Worm (Caenorhabditis elegans) whole organism, L3 larva: ENCODE results near the gene osm-9.

Experiments
- R02D3.7 ChIP-seq: fragments of 150-350 bp; optimal IDR thresholded peaks from 2 replicates; lab custom pipeline; 2014; ENCODE audit warnings: missing biosample characterization, missing genetic modification characterization
- aly-2 ChIP-seq: fragments of 150-350 bp; optimal IDR thresholded peaks from 2 replicates; lab custom pipeline; 2014; ENCODE audit warnings: missing biosample characterization, missing genetic modification characterization
- ceh-16 ChIP-seq: sonication (generic microtip); optimal IDR thresholded peaks from 2 replicates; lab custom pipeline; 2017; ENCODE audit warnings: missing biosample characterization, missing genetic modification characterization
- ceh-28 ChIP-seq: fragments of 150-350 bp; optimal IDR thresholded peaks from 2 replicates; lab custom pipeline; 2014; ENCODE audit warnings: missing biosample characterization, missing genetic modification reagents, missing genetic modification characterization
- ceh-82 ChIP-seq: fragments of 150-350 bp; optimal IDR thresholded peaks from 2 replicates; lab custom pipeline; 2014; ENCODE audit warnings: missing biosample characterization, missing genetic modification characterization
- ceh-9 ChIP-seq: sonication (generic microtip); optimal IDR thresholded peaks from 2 replicates; lab custom pipeline; 2018; ENCODE audit warnings: missing biosample characterization, missing genetic modification characterization
- daf-12 ChIP-seq: fragments of 150-350 bp; optimal IDR thresholded peaks from 2 replicates; lab custom pipeline; 2014; ENCODE audit warnings: missing biosample characterization, missing genetic modification reagents, missing genetic modification characterization
- egl-27 ChIP-seq: sonication (generic microtip); optimal IDR thresholded peaks from 4 replicates; lab custom pipeline; 2017; ENCODE audit warnings: missing biosample characterization, missing genetic modification reagents, missing genetic modification characterization
- egl-5 ChIP-seq: fragments of 150-350 bp; optimal IDR thresholded peaks from 2 replicates; lab custom pipeline; 2017; ENCODE audit warnings: missing biosample characterization, missing genetic modification reagents, missing genetic modification characterization, inconsistent platforms
- elt-1 ChIP-seq: fragments of 150-350 bp; optimal IDR thresholded peaks from 2 replicates; lab custom pipeline; 2014; ENCODE audit warnings: missing biosample characterization, missing genetic modification characterization
- elt-2 ChIP-seq: sonication (generic microtip); optimal IDR thresholded peaks from 2 replicates; lab custom pipeline; 2016; ENCODE audit warnings: missing genetic modification reagents, mild to moderate bottlenecking, missing genetic modification characterization, missing compliant biosample characterization
- eor-1 ChIP-seq, 2 experiments: fragments of 150-350 bp; optimal IDR thresholded peaks; 2 replicates each; lab custom pipeline; 2014 to 2018; ENCODE audit warnings: missing biosample characterization in 2 of 2, missing genetic modification characterization in 2 of 2
- fkh-10 ChIP-seq: sonication (generic microtip); optimal IDR thresholded peaks from 2 replicates; lab custom pipeline; 2017; ENCODE audit warnings: missing biosample characterization, missing genetic modification reagents, missing genetic modification characterization
- fkh-2 ChIP-seq: fragments of 150-350 bp; optimal IDR thresholded peaks from 2 replicates; lab custom pipeline; 2014; ENCODE audit warnings: missing biosample characterization, missing genetic modification reagents, missing genetic modification characterization
- hmg-11 ChIP-seq: sonication (generic microtip); optimal IDR thresholded peaks from 2 replicates; lab custom pipeline; 2016; ENCODE audit warnings: missing genetic modification characterization, missing compliant biosample characterization
- jun-1 ChIP-seq: fragments of 150-350 bp; optimal IDR thresholded peaks from 2 replicates; lab custom pipeline; 2014; ENCODE audit warnings: missing biosample characterization, missing genetic modification reagents, missing genetic modification characterization
- lin-15B ChIP-seq: fragments of 150-350 bp; optimal IDR thresholded peaks from 2 replicates; lab custom pipeline; 2014; ENCODE audit warnings: missing biosample characterization, missing genetic modification characterization
- lin-39 ChIP-seq: fragments of 150-350 bp; optimal IDR thresholded peaks from 2 replicates; lab custom pipeline; 2018; ENCODE audit warnings: missing biosample characterization, missing genetic modification reagents, missing genetic modification characterization
- mdl-1 ChIP-seq: fragments of 150-350 bp; optimal IDR thresholded peaks from 2 replicates; lab custom pipeline; 2014; ENCODE audit warnings: missing biosample characterization, missing genetic modification characterization
- nfya-1 ChIP-seq: sonication (generic microtip); optimal IDR thresholded peaks from 2 replicates; lab custom pipeline; 2017; ENCODE audit warnings: missing genetic modification characterization, mild to moderate bottlenecking, missing compliant biosample characterization, antibody characterized with exemption, moderate library complexity; ENCODE audit not compliant: insufficient read depth
- nhr-11 ChIP-seq: fragments of 150-350 bp; optimal IDR thresholded peaks from 2 replicates; lab custom pipeline; 2014; ENCODE audit warnings: missing biosample characterization, missing genetic modification characterization
- nhr-12 ChIP-seq: fragments of 150-350 bp; optimal IDR thresholded peaks from 2 replicates; lab custom pipeline; 2014; ENCODE audit warnings: missing biosample characterization, missing genetic modification characterization
- nhr-237 ChIP-seq: fragments of 150-350 bp; optimal IDR thresholded peaks from 2 replicates; lab custom pipeline; 2014; ENCODE audit warnings: missing biosample characterization, missing genetic modification characterization
- nhr-25 ChIP-seq: sonication (generic microtip); optimal IDR thresholded peaks from 2 replicates; lab custom pipeline; 2017; ENCODE audit warnings: missing biosample characterization, missing genetic modification characterization
- nhr-43 ChIP-seq: sonication (generic microtip); optimal IDR thresholded peaks from 2 replicates; lab custom pipeline; 2016; ENCODE audit warnings: mild to moderate bottlenecking, missing genetic modification characterization, missing compliant biosample characterization; ENCODE audit not compliant: poor library complexity, severe bottlenecking
- nhr-67 ChIP-seq: fragments of 150-350 bp; optimal IDR thresholded peaks from 2 replicates; lab custom pipeline; 2014; ENCODE audit warnings: missing biosample characterization, missing genetic modification characterization
- nhr-76 ChIP-seq: fragments of 150-350 bp; sonication (generic microtip); optimal IDR thresholded peaks from 5 replicates; lab custom pipeline; 2014; ENCODE audit warnings: missing biosample characterization, missing genetic modification characterization
- nhr-77 ChIP-seq: fragments of 150-350 bp; optimal IDR thresholded peaks from 2 replicates; lab custom pipeline; 2014; ENCODE audit warnings: missing biosample characterization, missing genetic modification characterization
- pha-4 ChIP-seq: fragments of 150-350 bp; optimal IDR thresholded peaks from 2 replicates; lab custom pipeline; 2014; ENCODE audit warnings: missing biosample characterization, missing genetic modification reagents, missing genetic modification characterization
- pqm-1 ChIP-seq: fragments of 150-350 bp; optimal IDR thresholded peaks from 2 replicates; lab custom pipeline; 2017; ENCODE audit warnings: missing biosample characterization, missing genetic modification characterization, inconsistent platforms
- skn-1 ChIP-seq: fragments of 150-350 bp; optimal IDR thresholded peaks from 2 replicates; lab custom pipeline; 2014; ENCODE audit warnings: missing biosample characterization, missing genetic modification characterization
- snpc-4 ChIP-seq: fragments of 150-350 bp; optimal IDR thresholded peaks from 2 replicates; lab custom pipeline; 2014; ENCODE audit warnings: missing biosample characterization, missing genetic modification characterization
- unc-62 ChIP-seq: fragments of 150-350 bp; sonication (generic microtip); optimal IDR thresholded peaks from 4 replicates; lab custom pipeline; 2014; ENCODE audit warnings: missing biosample characterization, missing genetic modification reagents, missing genetic modification characterization
- zag-1 ChIP-seq: fragments of 150-350 bp; optimal IDR thresholded peaks from 2 replicates; lab custom pipeline; 2014; ENCODE audit warnings: missing biosample characterization, missing genetic modification characterization
- ztf-11 ChIP-seq: fragments of 150-350 bp; optimal IDR thresholded peaks from 2 replicates; lab custom pipeline; 2014; ENCODE audit warnings: missing biosample characterization, missing genetic modification characterization
- ztf-4 ChIP-seq: fragments of 150-350 bp; optimal IDR thresholded peaks from 2 replicates; lab custom pipeline; 2014; ENCODE audit warnings: missing biosample characterization, missing genetic modification characterization

Gene osm-9

ce11 chrIV:3548315-3548714, 8.9 kb downstream of the osm-9 start:
- TF ChIP-seq nhr-25 (tag; lab: Kevin White, UChicago) (no peak), eor-1 (tag; optimal IDR thresholded peaks at IDR 0.05; lab: Kevin White, UChicago) (no peak), pqm-1 (tag; lab: Kevin White, UChicago) (peak; percentile 73), pha-4 (tag; lab: Kevin White, UChicago) (peak; percentile 92), R02D3.7 (no peak), ztf-4 (tag; lab: Kevin White, UChicago) (no peak), skn-1 (no peak), egl-27 (no peak), ceh-9 (tag; lab: Kevin White, UChicago) (no peak), egl-5 (tag; lab: Kevin White, UChicago) (no peak), elt-1 (no peak), nhr-67 (tag; lab: Kevin White, UChicago) (no peak), ceh-16 (tag; lab: Kevin White, UChicago) (no peak), nhr-237 (no peak), lin-39 (tag; lab: Kevin White, UChicago) (no peak), nhr-77 (tag; lab: Kevin White, UChicago) (no peak), fkh-2 (tag; lab: Kevin White, UChicago) (no peak), unc-62 (no peak), nhr-11 (tag; lab: Kevin White, UChicago) (no peak), nhr-43 (tag; lab: Kevin White, UChicago) (no peak), jun-1 (tag; lab: Kevin White, UChicago) (no peak), ztf-11 (tag; lab: Kevin White, UChicago) (no peak), aly-2 (tag; lab: Kevin White, UChicago) (no peak), elt-2 (tag; lab: Kevin White, UChicago) (peak; percentile 77), mdl-1 (no peak)

DNA sequence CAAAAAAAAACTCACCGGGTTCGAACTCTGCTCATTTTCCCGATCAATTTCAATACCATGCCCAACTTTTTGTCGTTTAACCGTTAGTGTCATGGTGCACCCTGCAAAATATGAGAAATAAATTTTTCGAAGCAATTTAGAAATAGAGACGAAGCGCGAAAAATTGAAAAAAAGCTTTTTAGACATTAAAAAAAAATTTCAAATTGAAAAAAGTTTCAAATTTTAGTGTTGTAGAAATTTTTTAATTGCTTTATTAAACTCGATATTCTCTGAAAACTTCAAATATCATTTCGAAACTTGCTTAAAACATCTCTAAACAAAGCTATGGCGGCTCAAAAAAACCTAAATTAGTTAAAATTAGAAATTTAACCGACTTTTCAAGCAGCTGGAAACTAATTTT, 9.7 kb downstream of the osm-9 start, which contains the start of gene nstp-6:
TSS of gene nstp-6 (minus strand) at position 101 of the 400 bp plus-strand sequence.
- TF ChIP-seq zag-1 (tag; lab: Kevin White, UChicago) (no peak), elt-2 (tag; lab: Kevin White, UChicago) (no peak), fkh-10 (GFP tag; lab: Kevin White, UChicago) (no peak), ztf-11 (tag; lab: Kevin White, UChicago) (no peak), daf-12 (no peak), hmg-11 (tag; lab: Kevin White, UChicago) (no peak), ceh-82 (tag; lab: Kevin White, UChicago) (no peak)
- TF ChIP-seq, all 47 proteins: peak for 0

- TF ChIP-seq elt-1 = no peak
- peak; percentile 85 for TF ChIP-seq ceh-28 (tag; lab: Kevin White, UChicago)
Observed at ce11 chrIV:3545060-3545459, 12.2 kb downstream of the osm-9 start.

ce11 chrIV:3539872-3540271, 17.4 kb downstream of the osm-9 start, which contains the start of gene B0212.3:
Gene B0212.3, plus strand, starts transcription at chrIV:3540172.
- no peak for TF ChIP-seq ceh-82 (tag; lab: Kevin White, UChicago)
- TF ChIP-seq fkh-10 (GFP tag; lab: Kevin White, UChicago) = no peak
- no peak for TF ChIP-seq ceh-28 (tag; lab: Kevin White, UChicago)
- no peak for TF ChIP-seq nhr-76 (tag; lab: Kevin White, UChicago)
- TF ChIP-seq egl-5 (tag; lab: Kevin White, UChicago) = no peak
- TF ChIP-seq elt-1 = no peak
- TF ChIP-seq snpc-4 (tag; lab: Kevin White, UChicago) = no peak
- TF ChIP-seq nhr-12 (tag; lab: Kevin White, UChicago) = no peak

- TF ChIP-seq ztf-4 (tag; lab: Kevin White, UChicago) (no peak), hmg-11 (tag; lab: Kevin White, UChicago) (peak; percentile 15)
Observed at ce11 chrIV:3539253-3539652, 18.0 kb downstream of the osm-9 start.

DNA sequence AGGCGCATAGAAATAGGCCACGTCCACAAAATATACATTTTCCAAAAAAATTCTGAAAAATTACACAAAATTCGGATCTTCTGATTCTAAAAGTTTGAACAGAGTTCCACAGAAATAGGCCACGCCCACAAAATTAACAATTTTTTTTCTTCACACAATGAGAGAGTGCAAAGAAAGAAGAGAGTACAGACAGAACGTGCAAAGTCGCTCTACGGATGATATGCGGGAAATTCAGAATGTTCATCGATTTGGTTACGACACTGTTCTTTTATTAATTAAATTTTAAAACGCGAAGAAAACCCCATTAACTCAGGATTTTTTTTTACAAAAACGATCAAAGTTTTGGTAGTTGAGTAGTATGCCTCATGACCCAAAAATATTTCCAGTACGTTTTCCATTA, 24.2 kb downstream of the osm-9 start:
- TF ChIP-seq lin-15B (tag; lab: Kevin White, UChicago) = peak; percentile 46
- peak; percentile 15 for TF ChIP-seq nhr-25 (tag; lab: Kevin White, UChicago)
- TF ChIP-seq mdl-1 = no peak
- peak; percentile 48 for TF ChIP-seq pha-4 (tag; lab: Kevin White, UChicago)
- peak; percentile 26 for TF ChIP-seq hmg-11 (tag; lab: Kevin White, UChicago)
- peak; percentile 35 for TF ChIP-seq nfya-1 (tag; lab: Kevin White, UChicago)
- no peak for TF ChIP-seq ceh-82 (tag; lab: Kevin White, UChicago)
